Fruit fly (Drosophila melanogaster) Kc167 (cell line): ENCODE results near the gene hiw.

Experiments used
- Sin3A ChIP-seq: fragments of >200 bp; optimal IDR thresholded peaks from 2 replicates; lab custom pipeline; 2018; ENCODE audit warnings: missing external identifiers
- h ChIP-seq: fragments of >200 bp; optimal IDR thresholded peaks from 3 replicates; lab custom pipeline; 2018; ENCODE audit warnings: missing external identifiers
- insv ChIP-seq: fragments of >200 bp; optimal IDR thresholded peaks from 3 replicates; lab custom pipeline; 2018; ENCODE audit warnings: missing external identifiers
- psq ChIP-seq: fragments of >200 bp; optimal IDR thresholded peaks from 2 replicates; lab custom pipeline; 2017; ENCODE audit warnings: missing external identifiers
- ttk ChIP-seq: sonication (Bioruptor generic); optimal IDR thresholded peaks from 2 replicates; lab custom pipeline; 2017; ENCODE audit warnings: missing external identifiers

DNA sequence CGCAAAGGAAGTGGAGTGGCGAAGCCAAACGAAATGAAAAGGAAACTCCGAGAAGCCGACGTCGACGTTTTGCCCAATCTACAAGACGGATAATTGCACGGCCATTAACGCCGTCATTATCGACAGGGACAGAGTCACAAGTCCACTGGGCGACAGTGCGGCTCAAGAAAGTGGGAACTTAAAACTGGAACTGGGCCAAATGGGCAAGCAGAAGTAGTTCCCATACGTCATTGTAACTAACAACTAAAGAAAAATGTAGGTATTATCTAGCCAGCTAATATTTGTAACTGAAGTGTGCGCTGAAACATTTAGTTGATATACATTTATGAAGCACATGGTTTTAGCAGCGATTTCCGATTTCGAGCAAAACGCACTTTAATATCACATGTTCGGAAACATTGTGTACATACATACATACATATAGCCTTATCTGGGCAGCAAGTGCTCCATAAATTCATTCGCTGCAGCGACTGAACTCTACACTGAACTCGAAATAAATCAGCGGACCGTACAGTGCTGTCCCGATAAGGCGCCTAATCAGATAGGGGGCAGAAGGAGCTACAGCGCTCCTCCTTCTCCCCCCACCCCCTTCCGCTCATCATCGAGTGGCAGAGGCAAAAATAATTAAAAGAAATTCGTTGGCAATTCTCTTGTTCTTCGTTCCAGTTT is 7.7 kb upstream of the hiw start:
- no peak for TF ChIP-seq ttk (lab: Kevin White, UChicago)
- TF ChIP-seq psq (lab: Kevin White, UChicago), result no peak
- no peak for TF ChIP-seq Sin3A (lab: Kevin White, UChicago)
- no peak for TF ChIP-seq h (lab: Kevin White, UChicago)
- TF ChIP-seq insv (lab: Kevin White, UChicago), result no peak
